Fruit fly (Drosophila melanogaster) whole organism, embryonic: ENCODE measurements around the gene hd.

Source experiments
- Aef1 ChIP-seq: fragments of 200-800 bp; sonication (Bioruptor generic); IDR thresholded peaks from 3 replicates; pipeline ENCODE4 v1.3.6; 2022; ENCODE audit warnings: missing biosample characterization, missing genetic modification characterization
- Bdp1 ChIP-seq: fragments of 200-800 bp; sonication (Bioruptor generic); optimal IDR thresholded peaks from 3 replicates; lab custom pipeline; 2016; ENCODE audit warnings: missing biosample characterization, missing genetic modification characterization
- BtbVII ChIP-seq: fragments of 200-800 bp; sonication (Bioruptor generic); optimal IDR thresholded peaks from 3 replicates; lab custom pipeline; 2017; ENCODE audit warnings: missing biosample characterization, mild to moderate bottlenecking, missing genetic modification characterization
- Bteb2 ChIP-seq: fragments of 200-800 bp; sonication (Bioruptor generic); optimal IDR thresholded peaks from 2 replicates; lab custom pipeline; 2016; ENCODE audit warnings: missing biosample characterization, missing genetic modification characterization
- CG11560 ChIP-seq: fragments of 200-800 bp; sonication (Bioruptor generic); IDR thresholded peaks from 3 replicates; pipeline ENCODE4 v1.3.6; 2022; ENCODE audit warnings: missing biosample characterization, missing genetic modification characterization
- CG13296 ChIP-seq: fragments of 200-800 bp; sonication (Bioruptor generic); optimal IDR thresholded peaks from 3 replicates; lab custom pipeline; 2018; ENCODE audit warnings: missing biosample characterization, mild to moderate bottlenecking, missing genetic modification characterization
- CG15073 ChIP-seq: fragments of 200-800 bp; sonication (Bioruptor generic); optimal IDR thresholded peaks from 2 replicates; lab custom pipeline; 2016; ENCODE audit warnings: missing biosample characterization, missing genetic modification characterization
- CG1529 ChIP-seq: fragments of 200-800 bp; sonication (Bioruptor generic); optimal IDR thresholded peaks from 3 replicates; lab custom pipeline; 2018; ENCODE audit warnings: missing biosample characterization, missing genetic modification characterization
- CG15479 ChIP-seq: fragments of 200-800 bp; sonication (Bioruptor generic); optimal IDR thresholded peaks from 3 replicates; lab custom pipeline; 2019; ENCODE audit warnings: missing biosample characterization, mild to moderate bottlenecking, missing genetic modification characterization, moderate library complexity
- CG15514 ChIP-seq: fragments of 200-800 bp; sonication (Bioruptor generic); optimal IDR thresholded peaks from 3 replicates; lab custom pipeline; 2017; ENCODE audit warnings: missing biosample characterization, missing genetic modification characterization, mild to moderate bottlenecking, moderate library complexity, missing genetic modification reagents
- CG17328 ChIP-seq: fragments of 200-800 bp; sonication (Bioruptor generic); IDR thresholded peaks from 2 replicates; pipeline ENCODE4 v1.3.6; 2022; ENCODE audit warnings: missing biosample characterization, missing genetic modification characterization
- CG17568 ChIP-seq: fragments of 200-800 bp; sonication (Bioruptor generic); optimal IDR thresholded peaks from 2 replicates; lab custom pipeline; 2018; ENCODE audit warnings: missing biosample characterization, mild to moderate bottlenecking, missing genetic modification characterization, moderate library complexity
- CG33213 ChIP-seq: fragments of 200-800 bp; sonication (Bioruptor generic); optimal IDR thresholded peaks from 3 replicates; lab custom pipeline; 2016; ENCODE audit warnings: missing biosample characterization, missing genetic modification characterization
- CG34376 ChIP-seq: fragments of 200-800 bp; sonication (Bioruptor generic); optimal IDR thresholded peaks from 2 replicates; lab custom pipeline; 2018; ENCODE audit warnings: missing biosample characterization, mild to moderate bottlenecking, missing genetic modification characterization
- CG34422 ChIP-seq: fragments of 200-800 bp; sonication (Bioruptor generic); IDR thresholded peaks from 3 replicates; pipeline ENCODE4 v1.3.6; 2022; ENCODE audit warnings: missing biosample characterization, missing genetic modification characterization
- CG4854 ChIP-seq: fragments of 200-800 bp; sonication (Bioruptor generic); optimal IDR thresholded peaks from 2 replicates; lab custom pipeline; 2016; ENCODE audit warnings: missing biosample characterization, missing genetic modification characterization, inconsistent platforms
- CG7987 ChIP-seq: fragments of 200-800 bp; sonication (Bioruptor generic); optimal IDR thresholded peaks from 2 replicates; lab custom pipeline; 2018; ENCODE audit warnings: missing biosample characterization, mild to moderate bottlenecking, missing genetic modification characterization, moderate library complexity
- CG8924 ChIP-seq: fragments of 200-800 bp; optimal IDR thresholded peaks from 3 replicates; lab custom pipeline; 2019; ENCODE audit warnings: missing biosample characterization, mild to moderate bottlenecking, missing genetic modification characterization, moderate library complexity
- CrebB ChIP-seq: fragments of 200-800 bp; sonication (Bioruptor generic); optimal IDR thresholded peaks from 3 replicates; lab custom pipeline; 2018; ENCODE audit warnings: missing biosample characterization, mild to moderate bottlenecking, missing genetic modification characterization
- Dbx ChIP-seq: fragments of 200-800 bp; sonication (Bioruptor generic); IDR thresholded peaks from 3 replicates; pipeline ENCODE4 v1.3.6; 2022; ENCODE audit warnings: missing biosample characterization, missing genetic modification characterization
- Eip74EF ChIP-seq, 2 experiments: fragments of 200-800 bp in 1 of 2; fragments of >200 bp in 1 of 2; sonication (Bioruptor generic) in 1 of 2; optimal IDR thresholded peaks; 2 replicates each; lab custom pipeline; 2017 to 2019; ENCODE audit warnings: missing biosample characterization in 2 of 2, missing genetic modification characterization in 2 of 2, mild to moderate bottlenecking in 1 of 2, moderate library complexity in 1 of 2
- Med ChIP-seq: fragments of 200-800 bp; sonication (Bioruptor generic); peaks from one replicate; lab custom pipeline; 2016; ENCODE audit warnings: missing biosample characterization, missing genetic modification characterization, mild to moderate bottlenecking, inconsistent platforms, moderate library complexity
- Optix ChIP-seq: fragments of 200-800 bp; sonication (Bioruptor generic); IDR thresholded peaks from 3 replicates; pipeline ENCODE4 v1.3.6; 2022; ENCODE audit warnings: missing biosample characterization, missing genetic modification characterization
- Sox100B ChIP-seq: fragments of 200-800 bp; sonication (Bioruptor generic); optimal IDR thresholded peaks from 3 replicates; lab custom pipeline; 2018; ENCODE audit warnings: missing biosample characterization, mild to moderate bottlenecking, missing genetic modification characterization
- Ssrp ChIP-seq: fragments of 200-800 bp; sonication (Bioruptor generic); optimal IDR thresholded peaks from 2 replicates; lab custom pipeline; 2018; ENCODE audit warnings: missing biosample characterization, mild to moderate bottlenecking, missing genetic modification characterization, moderate library complexity
- TFAM ChIP-seq: fragments of 200-800 bp; sonication (Bioruptor generic); optimal IDR thresholded peaks from 2 replicates; lab custom pipeline; 2017; ENCODE audit warnings: missing biosample characterization, missing genetic modification characterization, inconsistent platforms
- Xbp1 ChIP-seq: fragments of 200-800 bp; sonication (Bioruptor generic); optimal IDR thresholded peaks from 3 replicates; lab custom pipeline; 2016; ENCODE audit warnings: missing biosample characterization, mild to moderate bottlenecking, missing genetic modification characterization
- ash1 ChIP-seq: fragments of 200-800 bp; sonication (Bioruptor generic); optimal IDR thresholded peaks from 2 replicates; lab custom pipeline; 2018; ENCODE audit warnings: missing biosample characterization, mild to moderate bottlenecking, missing genetic modification characterization
- bigmax ChIP-seq: fragments of 200-800 bp; sonication (Bioruptor generic); optimal IDR thresholded peaks from 2 replicates; lab custom pipeline; 2018; ENCODE audit warnings: missing biosample characterization, mild to moderate bottlenecking, missing genetic modification characterization
- caup ChIP-seq: fragments of 200-800 bp; sonication (Bioruptor generic); optimal IDR thresholded peaks from 3 replicates; lab custom pipeline; 2017; ENCODE audit warnings: missing biosample characterization, mild to moderate bottlenecking, missing genetic modification characterization, moderate library complexity; ENCODE audit not compliant: severe bottlenecking
- cwo ChIP-seq: fragments of 200-800 bp; sonication (Bioruptor generic); optimal IDR thresholded peaks from 3 replicates; lab custom pipeline; 2017; ENCODE audit warnings: missing biosample characterization, missing genetic modification characterization, mild to moderate bottlenecking, moderate library complexity, missing genetic modification reagents
- danr ChIP-seq: fragments of 200-800 bp; sonication (Bioruptor generic); IDR thresholded peaks from 2 replicates; pipeline ENCODE4 v1.3.6; 2022; ENCODE audit warnings: missing biosample characterization, missing genetic modification characterization
- exex ChIP-seq: fragments of 200-800 bp; sonication (Bioruptor generic); optimal IDR thresholded peaks from 4 replicates; lab custom pipeline; 2018; ENCODE audit warnings: missing biosample characterization, mild to moderate bottlenecking, missing genetic modification characterization, moderate library complexity
- fd3F ChIP-seq: fragments of 200-800 bp; sonication (Bioruptor generic); optimal IDR thresholded peaks from 2 replicates; lab custom pipeline; 2018; ENCODE audit warnings: missing biosample characterization, mild to moderate bottlenecking, missing genetic modification characterization, moderate library complexity
- grau ChIP-seq: fragments of 200-800 bp; optimal IDR thresholded peaks from 3 replicates; lab custom pipeline; 2019; ENCODE audit warnings: missing biosample characterization, mild to moderate bottlenecking, missing genetic modification characterization, moderate library complexity
- gro ChIP-seq: fragments of 200-800 bp; sonication (Bioruptor generic); optimal IDR thresholded peaks from 2 replicates; lab custom pipeline; 2016; ENCODE audit warnings: missing biosample characterization, missing genetic modification characterization
- her ChIP-seq: fragments of 200-800 bp; sonication (Bioruptor generic); optimal IDR thresholded peaks from 2 replicates; lab custom pipeline; 2016; ENCODE audit warnings: missing biosample characterization, missing genetic modification characterization
- hkb ChIP-seq, 2 experiments: fragments of 200-800 bp in 1 of 2; fragments of >200 bp in 1 of 2; sonication (Bioruptor generic) in 1 of 2; IDR thresholded peaks in 1 of 2; optimal IDR thresholded peaks in 1 of 2; 2 replicates each; pipeline versions ENCODE4 v1.3.6 to Lab custom; 2017 to 2022; ENCODE audit warnings: missing biosample characterization in 1 of 2, missing genetic modification characterization in 1 of 2
- nom ChIP-seq: fragments of 200-800 bp; sonication (Bioruptor generic); optimal IDR thresholded peaks from 2 replicates; lab custom pipeline; 2017; ENCODE audit warnings: missing biosample characterization, missing genetic modification characterization, mild to moderate bottlenecking, moderate library complexity, missing genetic modification reagents
- peb ChIP-seq: fragments of 200-800 bp; sonication (Bioruptor generic); IDR thresholded peaks from 2 replicates; pipeline ENCODE4 v1.3.6; 2022; ENCODE audit warnings: missing biosample characterization, missing genetic modification characterization
- row ChIP-seq: fragments of 200-800 bp; sonication (Bioruptor generic); IDR thresholded peaks from 3 replicates; pipeline ENCODE4 v1.3.6; 2022; ENCODE audit warnings: missing biosample characterization, missing genetic modification characterization
- sc ChIP-seq, 3 experiments: fragments of >200 bp in 2 of 3; fragments of 200-800 bp in 1 of 3; sonication (Bioruptor generic) in 1 of 3; optimal IDR thresholded peaks; 2 replicates in 2 of 3; 3 replicates in 1 of 3; lab custom pipeline; 2017; ENCODE audit warnings: mild to moderate bottlenecking in 1 of 3, missing biosample characterization in 1 of 3, missing genetic modification characterization in 1 of 3, missing genetic modification reagents in 1 of 3
- sd ChIP-seq: fragments of 200-800 bp; sonication (Bioruptor generic); optimal IDR thresholded peaks from 3 replicates; lab custom pipeline; 2018; ENCODE audit warnings: missing biosample characterization, mild to moderate bottlenecking, missing genetic modification characterization, moderate library complexity
- sens ChIP-seq: fragments of 200-800 bp; sonication (Bioruptor generic); peaks from one replicate; lab custom pipeline; 2016; ENCODE audit warnings: missing biosample characterization, missing genetic modification characterization
- tap ChIP-seq: fragments of 200-800 bp; optimal IDR thresholded peaks from 3 replicates; lab custom pipeline; 2019; ENCODE audit warnings: missing biosample characterization, mild to moderate bottlenecking, missing genetic modification characterization, moderate library complexity
- vnd ChIP-seq: fragments of 200-800 bp; sonication (Bioruptor generic); IDR thresholded peaks from 3 replicates; pipeline ENCODE4 v1.3.6; 2022; ENCODE audit warnings: missing biosample characterization, missing genetic modification characterization; ENCODE audit not compliant: partially characterized antibody
- z ChIP-seq: fragments of 200-800 bp; sonication (Bioruptor generic); IDR thresholded peaks from 3 replicates; pipeline ENCODE4 v1.3.6; 2022; ENCODE audit warnings: missing biosample characterization, missing genetic modification characterization

Gene hd

dm6 chr3R:5367512-5368169 is 7.1 kb downstream of the hd start (continued):
- no peak for TF ChIP-seq vnd (GFP tag; lab: Robert Waterston, UW)
- TF ChIP-seq gro (GFP tag; lab: Kevin White, UChicago), result no peak
- TF ChIP-seq Optix, result no peak
- no peak for TF ChIP-seq Med
- TF ChIP-seq cwo (GFP tag; lab: Kevin White, UChicago), result no peak
- TF ChIP-seq hkb (optimal IDR thresholded peaks at IDR 0.05; lab: Kevin White, UChicago), result no peak
- no peak for TF ChIP-seq hkb (GFP tag; IDR thresholded peaks at IDR 0.05; lab: Robert Waterston, UW)
- TF ChIP-seq CG1529 (GFP tag; lab: Kevin White, UChicago), result no peak
- TF ChIP-seq CG15073 (GFP tag; lab: Kevin White, UChicago), result no peak
- no peak for TF ChIP-seq Xbp1 (GFP tag; lab: Kevin White, UChicago)
- no peak for TF ChIP-seq sc (optimal IDR thresholded peaks at IDR 0.05; lab: Kevin White, UChicago)
- no peak for TF ChIP-seq sc (GFP tag; optimal IDR thresholded peaks at IDR 0.05; lab: Kevin White, UChicago)
- no peak for TF ChIP-seq Bdp1
- no peak for TF ChIP-seq Bteb2 (GFP tag; lab: Kevin White, UChicago)
- TF ChIP-seq nom (GFP tag; lab: Kevin White, UChicago), result peak; percentile 60
- TF ChIP-seq row (GFP tag; lab: Robert Waterston, UW), result no peak
- TF ChIP-seq CG17328 (GFP tag; lab: Robert Waterston, UW), result 0 out of 2 replicates have a peak, but pooled peaks have one; percentile 27
- TF ChIP-seq CrebB (tag; lab: Kevin White, UChicago), result no peak
- TF ChIP-seq ash1, result peak; percentile 81
- peak; percentile 74; the same call in 2 of the 3 replicates for TF ChIP-seq CG34422 (GFP tag; lab: Robert Waterston, UW)
- TF ChIP-seq exex (tag; lab: Kevin White, UChicago), result peak; percentile 21
- peak; percentile 50 for TF ChIP-seq caup (GFP tag; lab: Kevin White, UChicago)
- TF ChIP-seq CG15479 (GFP tag; lab: Kevin White, UChicago), result peak; percentile 60
- no peak for TF ChIP-seq CG33213 (GFP tag; lab: Kevin White, UChicago)
- no peak for TF ChIP-seq TFAM
- no peak for TF ChIP-seq danr (GFP tag; lab: Robert Waterston, UW)
- no peak for TF ChIP-seq peb (GFP tag; lab: Robert Waterston, UW)
- TF ChIP-seq fd3F, result no peak
- no peak for TF ChIP-seq CG11560 (tag; lab: Robert Waterston, UW)
- no peak for TF ChIP-seq grau (tag; lab: Kevin White, UChicago)
- TF ChIP-seq her (GFP tag; lab: Kevin White, UChicago), result no peak
- peak; percentile 48; the same call in 1 of the 3 replicates for TF ChIP-seq Dbx (GFP tag; lab: Robert Waterston, UW)

dm6 chr3R:5364539-5365273 is 10.1 kb downstream of the hd start:
- TF ChIP-seq CG4854 (GFP tag; lab: Kevin White, UChicago) (no peak), BtbVII (GFP tag; lab: Kevin White, UChicago) (peak; percentile 25), z (no peak), Med (peak; percentile 20), Ssrp (tag; lab: Kevin White, UChicago) (no peak), bigmax (no peak), Aef1 (GFP tag; lab: Robert Waterston, UW) (no peak), tap (tag; lab: Kevin White, UChicago) (no peak), Eip74EF (GFP tag; optimal IDR thresholded peaks at IDR 0.05; lab: Kevin White, UChicago) (peak in 1 of 2 experiments; percentile 79), Sox100B (GFP tag; lab: Kevin White, UChicago) (no peak), CG13296 (peak; percentile 46), CG17568 (peak; percentile 13), caup (GFP tag; lab: Kevin White, UChicago) (peak; percentile 36), CG7987 (GFP tag; lab: Kevin White, UChicago) (peak; percentile 43), CG34376 (GFP tag; lab: Kevin White, UChicago) (peak; percentile 63), sens (GFP tag; lab: Kevin White, UChicago) (peak; percentile 27), sd (tag; lab: Kevin White, UChicago) (peak; percentile 21), CG15514 (GFP tag; lab: Kevin White, UChicago) (peak; percentile 20), CG8924 (no peak)
